Worm (Caenorhabditis elegans) whole organism, young adult: ENCODE measurements around the gene F22B5.4.

Experiments used
- F57C9.4 ChIP-seq: sonication (generic microtip); optimal IDR thresholded peaks from 2 replicates; lab custom pipeline; 2017; ENCODE audit warnings: mild to moderate bottlenecking, missing genetic modification characterization, missing compliant biosample characterization
- Y79H2A.3 ChIP-seq: fragments of 200-800 bp; sonication (Bioruptor generic); conservative IDR thresholded peaks from 2 replicates; pipeline ENCODE4 v1.3.6; 2022; ENCODE audit warnings: missing genetic modification reagents, missing genetic modification characterization, missing compliant biosample characterization
- Y95B8A.8 ChIP-seq: fragments of 200-800 bp; sonication (Bioruptor generic); IDR thresholded peaks from 2 replicates; pipeline ENCODE4 v1.3.6; 2022; ENCODE audit warnings: missing genetic modification reagents, missing genetic modification characterization, missing compliant biosample characterization
- ama-1 ChIP-seq, 3 experiments: fragments of 150-350 bp in 1 of 3; sonication (generic microtip) in 2 of 3; optimal IDR thresholded peaks; 2 replicates each; lab custom pipeline; 2014 to 2018; ENCODE audit warnings: missing biosample characterization in 2 of 3, missing genetic modification characterization in 2 of 3, missing genetic modification reagents in 2 of 3
- attf-3 ChIP-seq: fragments of 200-800 bp; sonication (Bioruptor generic); conservative IDR thresholded peaks from 2 replicates; pipeline ENCODE4 v1.3.6; 2022; ENCODE audit warnings: missing genetic modification reagents, missing genetic modification characterization, missing compliant biosample characterization
- dpl-1 ChIP-seq: fragments of 150-350 bp; optimal IDR thresholded peaks from 2 replicates; lab custom pipeline; 2014; ENCODE audit warnings: missing biosample characterization, missing genetic modification reagents, missing genetic modification characterization
- madf-3 ChIP-seq: fragments of 200-800 bp; sonication (Bioruptor generic); IDR thresholded peaks from 2 replicates; pipeline ENCODE4 v1.3.6; 2022; ENCODE audit warnings: missing genetic modification reagents, missing genetic modification characterization, missing compliant biosample characterization
- somi-1 ChIP-seq: fragments of 200-800 bp; sonication (Bioruptor generic); optimal IDR thresholded peaks from 2 replicates; lab custom pipeline; 2018; ENCODE audit warnings: mild to moderate bottlenecking, missing genetic modification characterization, missing compliant biosample characterization
- tbx-9 ChIP-seq: sonication (generic microtip); optimal IDR thresholded peaks from 2 replicates; lab custom pipeline; 2016; ENCODE audit warnings: borderline replicate concordance, missing genetic modification characterization, inconsistent platforms, missing compliant biosample characterization

DNA sequence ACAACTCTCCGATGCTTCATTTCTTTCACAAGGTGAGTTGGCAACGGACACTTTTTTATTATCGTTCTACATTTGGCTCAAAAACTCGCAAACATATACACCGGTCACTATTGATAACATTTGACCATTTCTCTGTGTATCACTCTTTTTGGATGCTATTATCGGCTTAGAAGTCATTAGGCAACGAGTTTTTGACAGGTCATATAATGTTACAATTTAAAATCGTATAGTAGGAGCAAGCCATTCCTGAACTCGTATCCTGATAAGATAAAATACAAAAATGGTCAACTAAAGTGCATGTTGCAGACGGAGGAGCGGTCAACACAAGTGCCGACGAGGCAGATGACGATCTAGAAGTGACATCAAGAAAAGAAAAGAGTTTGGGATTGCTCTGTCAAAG is 36.6 kb upstream of the F22B5.4 start:
- no peak for TF ChIP-seq tbx-9 (tag; lab: Kevin White, UChicago)
- no peak for TF ChIP-seq dpl-1 (GFP tag; lab: Kevin White, UChicago)
- no peak for TF ChIP-seq F57C9.4 (tag; lab: Kevin White, UChicago)
- TF ChIP-seq Y95B8A.8 (GFP tag; lab: Robert Waterston, UW), result no peak
- TF ChIP-seq attf-3 (GFP tag; lab: Robert Waterston, UW), result no peak
- no peak for TF ChIP-seq Y79H2A.3 (GFP tag; lab: Robert Waterston, UW)
- no peak for TF ChIP-seq ama-1 (optimal IDR thresholded peaks at IDR 0.05; lab: Kevin White, UChicago)
- TF ChIP-seq ama-1 (GFP tag; optimal IDR thresholded peaks at IDR 0.05; lab: Kevin White, UChicago), result no peak
- TF ChIP-seq madf-3 (GFP tag; lab: Robert Waterston, UW), result no peak
- TF ChIP-seq somi-1 (GFP tag; lab: Kevin White, UChicago), result no peak
